Worm (Caenorhabditis elegans) whole organism, young adult: ENCODE results near the gene C46F11.4.

Experiments used
- B0035.1 ChIP-seq: sonication (generic microtip); optimal IDR thresholded peaks from 2 replicates; lab custom pipeline; 2016; ENCODE audit warnings: missing genetic modification characterization, mild to moderate bottlenecking, missing compliant biosample characterization, missing genotype, missing genetic modification reagents
- B0261.1 ChIP-seq: sonication (generic microtip); optimal IDR thresholded peaks from 2 replicates; lab custom pipeline; 2016; ENCODE audit warnings: mild to moderate bottlenecking, missing genetic modification characterization, moderate library complexity, missing compliant biosample characterization
- F23B12.7 ChIP-seq: sonication (generic microtip); optimal IDR thresholded peaks from 2 replicates; lab custom pipeline; 2017; ENCODE audit warnings: missing genetic modification characterization, mild to moderate bottlenecking, missing compliant biosample characterization, antibody characterized with exemption, moderate library complexity; ENCODE audit not compliant: insufficient read depth
- F33H1.4 ChIP-seq: fragments of 200-800 bp; sonication (Bioruptor generic); IDR thresholded peaks from 2 replicates; pipeline ENCODE4 v1.3.6; 2022; ENCODE audit warnings: missing genetic modification reagents, missing genetic modification characterization, missing compliant biosample characterization
- F49E8.2 ChIP-seq: sonication (generic microtip); optimal IDR thresholded peaks from 3 replicates; lab custom pipeline; 2017; ENCODE audit warnings: missing genetic modification characterization, mild to moderate bottlenecking, missing compliant biosample characterization, antibody characterized with exemption, moderate library complexity; ENCODE audit not compliant: insufficient read depth
- F55B11.4 ChIP-seq: sonication (generic microtip); optimal IDR thresholded peaks from 2 replicates; lab custom pipeline; 2016; ENCODE audit warnings: missing compliant biosample characterization, missing genetic modification characterization, borderline replicate concordance; ENCODE audit not compliant: insufficient read depth
- K11D2.4 ChIP-seq: fragments of 200-800 bp; sonication (Bioruptor generic); IDR thresholded peaks from 2 replicates; pipeline ENCODE4 v1.3.6; 2022; ENCODE audit warnings: missing genetic modification reagents, missing genetic modification characterization, missing compliant biosample characterization
- K12H6.12 ChIP-seq: fragments of 200-800 bp; sonication (Bioruptor generic); optimal IDR thresholded peaks from 2 replicates; lab custom pipeline; 2018; ENCODE audit warnings: mild to moderate bottlenecking, missing genetic modification characterization, missing compliant biosample characterization
- Y53F4B.3 ChIP-seq: fragments of 200-800 bp; sonication (Bioruptor generic); IDR thresholded peaks from 2 replicates; pipeline ENCODE4 v1.3.6; 2022; ENCODE audit warnings: missing genetic modification reagents, missing genetic modification characterization, missing compliant biosample characterization
- akir-1 ChIP-seq: fragments of 200-800 bp; sonication (Bioruptor generic); optimal IDR thresholded peaks from 2 replicates; lab custom pipeline; 2018; ENCODE audit warnings: mild to moderate bottlenecking, missing genetic modification characterization, moderate library complexity, missing compliant biosample characterization
- attf-3 ChIP-seq: fragments of 200-800 bp; sonication (Bioruptor generic); conservative IDR thresholded peaks from 2 replicates; pipeline ENCODE4 v1.3.6; 2022; ENCODE audit warnings: missing genetic modification reagents, missing genetic modification characterization, missing compliant biosample characterization
- attf-5 ChIP-seq: fragments of 200-800 bp; sonication (Bioruptor generic); optimal IDR thresholded peaks from 2 replicates; lab custom pipeline; 2018; ENCODE audit warnings: mild to moderate bottlenecking, missing genetic modification characterization, missing compliant biosample characterization
- bed-1 ChIP-seq: fragments of 200-800 bp; sonication (Bioruptor generic); IDR thresholded peaks from 2 replicates; pipeline ENCODE4 v1.3.6; 2022; ENCODE audit warnings: missing genetic modification reagents, missing genetic modification characterization, missing compliant biosample characterization
- cebp-1 ChIP-seq, 2 experiments: fragments of 200-800 bp in 1 of 2; sonication (Bioruptor generic) in 1 of 2; sonication (generic microtip) in 1 of 2; IDR thresholded peaks in 1 of 2; optimal IDR thresholded peaks in 1 of 2; 2 replicates each; pipeline versions ENCODE4 v1.3.6 to Lab custom; 2017 to 2022; ENCODE audit warnings: missing compliant biosample characterization in 2 of 2, missing genetic modification characterization in 2 of 2, mild to moderate bottlenecking in 1 of 2, missing genetic modification reagents in 1 of 2, moderate library complexity in 1 of 2
- ceh-40 ChIP-seq: fragments of 200-800 bp; sonication (Bioruptor generic); IDR thresholded peaks from 2 replicates; pipeline ENCODE4 v1.3.6; 2022; ENCODE audit warnings: missing genetic modification characterization, missing compliant biosample characterization
- chd-7 ChIP-seq: sonication (generic microtip); optimal IDR thresholded peaks from 2 replicates; lab custom pipeline; 2016; ENCODE audit warnings: mild to moderate bottlenecking, missing genetic modification characterization, moderate library complexity, missing compliant biosample characterization
- efl-1 ChIP-seq: fragments of 150-350 bp; optimal IDR thresholded peaks from 2 replicates; lab custom pipeline; 2014; ENCODE audit warnings: missing biosample characterization, missing genetic modification reagents, missing genetic modification characterization
- egl-18 ChIP-seq: fragments of 200-800 bp; sonication (Bioruptor generic); IDR thresholded peaks from 2 replicates; pipeline ENCODE4 v1.3.6; 2022; ENCODE audit warnings: missing genetic modification reagents, missing genetic modification characterization, missing compliant biosample characterization
- ekl-4 ChIP-seq: fragments of 200-800 bp; sonication (Bioruptor generic); IDR thresholded peaks from 2 replicates; pipeline ENCODE4 v1.3.6; 2022; ENCODE audit warnings: missing genetic modification reagents, missing genetic modification characterization, missing compliant biosample characterization
- ets-4 ChIP-seq: fragments of 200-800 bp; sonication (Bioruptor generic); optimal IDR thresholded peaks from 2 replicates; lab custom pipeline; 2018; ENCODE audit warnings: mild to moderate bottlenecking, missing genetic modification characterization, missing compliant biosample characterization
- fkh-3 ChIP-seq: sonication (generic microtip); optimal IDR thresholded peaks from 2 replicates; lab custom pipeline; 2016; ENCODE audit warnings: mild to moderate bottlenecking, missing genetic modification characterization, missing compliant biosample characterization
- gei-17 ChIP-seq: fragments of 200-800 bp; sonication (Bioruptor generic); optimal IDR thresholded peaks from 2 replicates; lab custom pipeline; 2018; ENCODE audit warnings: mild to moderate bottlenecking, missing genetic modification characterization, missing compliant biosample characterization
- hlh-26 ChIP-seq: fragments of 200-800 bp; sonication (Bioruptor generic); conservative IDR thresholded peaks from 2 replicates; pipeline ENCODE4 v1.3.6; 2022; ENCODE audit warnings: missing genetic modification reagents, missing genetic modification characterization, missing compliant biosample characterization
- hmg-1.2 ChIP-seq: fragments of 200-800 bp; sonication (Bioruptor generic); IDR thresholded peaks from 2 replicates; pipeline ENCODE4 v1.3.6; 2022; ENCODE audit warnings: missing genetic modification reagents, missing genetic modification characterization, missing compliant biosample characterization
- hsf-1 ChIP-seq: fragments of 200-800 bp; sonication (Bioruptor generic); IDR thresholded peaks from 2 replicates; pipeline ENCODE4 v1.3.6; 2022; ENCODE audit warnings: missing genetic modification reagents, missing genetic modification characterization, missing compliant biosample characterization
- lag-1 ChIP-seq: fragments of 200-800 bp; sonication (Bioruptor generic); IDR thresholded peaks from 2 replicates; pipeline ENCODE4 v1.3.6; 2022; ENCODE audit warnings: missing genetic modification reagents, missing genetic modification characterization, missing compliant biosample characterization
- lin-26 ChIP-seq: fragments of 200-800 bp; sonication (Bioruptor generic); IDR thresholded peaks from 2 replicates; pipeline ENCODE4 v1.3.6; 2022; ENCODE audit warnings: missing genetic modification reagents, missing genetic modification characterization, missing compliant biosample characterization
- lsl-1 ChIP-seq: fragments of 200-800 bp; sonication (Bioruptor generic); optimal IDR thresholded peaks from 2 replicates; lab custom pipeline; 2018; ENCODE audit warnings: mild to moderate bottlenecking, missing genetic modification characterization, moderate library complexity, missing compliant biosample characterization
- madf-10 ChIP-seq: sonication (generic microtip); optimal IDR thresholded peaks from 2 replicates; lab custom pipeline; 2016; ENCODE audit warnings: mild to moderate bottlenecking, missing genetic modification characterization, missing compliant biosample characterization
- mcd-1 ChIP-seq: fragments of 200-800 bp; sonication (Bioruptor generic); IDR thresholded peaks from 2 replicates; pipeline ENCODE4 v1.3.6; 2022; ENCODE audit warnings: missing genetic modification reagents, missing genetic modification characterization, missing compliant biosample characterization
- mel-28 ChIP-seq: sonication (generic microtip); optimal IDR thresholded peaks from 2 replicates; lab custom pipeline; 2016; ENCODE audit warnings: borderline replicate concordance, mild to moderate bottlenecking, missing genetic modification characterization, missing compliant biosample characterization
- mxl-1 ChIP-seq: sonication (generic microtip); optimal IDR thresholded peaks from 2 replicates; lab custom pipeline; 2016; ENCODE audit warnings: missing genetic modification characterization, missing compliant biosample characterization
- nfya-1 ChIP-seq: sonication (generic microtip); optimal IDR thresholded peaks from 2 replicates; lab custom pipeline; 2017; ENCODE audit warnings: antibody characterized with exemption, missing compliant biosample characterization, missing genetic modification characterization, borderline replicate concordance; ENCODE audit not compliant: insufficient read depth
- nfya-2 ChIP-seq: fragments of 200-800 bp; sonication (Bioruptor generic); IDR thresholded peaks from 2 replicates; pipeline ENCODE4 v1.3.6; 2022; ENCODE audit warnings: missing genetic modification reagents, missing genetic modification characterization, missing compliant biosample characterization
- nfyb-1 ChIP-seq: fragments of 200-800 bp; sonication (Bioruptor generic); IDR thresholded peaks from 2 replicates; pipeline ENCODE4 v1.3.6; 2022; ENCODE audit warnings: missing genetic modification reagents, missing genetic modification characterization, missing compliant biosample characterization
- nhr-27 ChIP-seq: fragments of 200-800 bp; sonication (Bioruptor generic); optimal IDR thresholded peaks from 2 replicates; lab custom pipeline; 2018; ENCODE audit warnings: mild to moderate bottlenecking, missing genetic modification characterization, moderate library complexity, missing compliant biosample characterization
- nhr-80 ChIP-seq: sonication (generic microtip); optimal IDR thresholded peaks from 2 replicates; lab custom pipeline; 2016; ENCODE audit warnings: missing genetic modification characterization, missing compliant biosample characterization
- nhr-90 ChIP-seq: sonication (generic microtip); optimal IDR thresholded peaks from 2 replicates; lab custom pipeline; 2016; ENCODE audit warnings: missing genotype, mild to moderate bottlenecking, missing genetic modification characterization, missing compliant biosample characterization
- pha-4 ChIP-seq: fragments of 150-350 bp; sonication (generic microtip); optimal IDR thresholded peaks from 2 replicates; lab custom pipeline; 2014; ENCODE audit warnings: missing biosample characterization, missing genetic modification reagents, missing genetic modification characterization
- rcor-1 ChIP-seq: fragments of 200-800 bp; sonication (Bioruptor generic); IDR thresholded peaks from 2 replicates; pipeline ENCODE4 v1.3.6; 2022; ENCODE audit warnings: missing genetic modification reagents, missing genetic modification characterization, missing compliant biosample characterization
- rec-8 ChIP-seq, 2 experiments: sonication (generic microtip); optimal IDR thresholded peaks; 2 replicates each; lab custom pipeline; 2016; ENCODE audit warnings: mild to moderate bottlenecking in 2 of 2, missing genetic modification characterization in 2 of 2, missing genetic modification reagents in 2 of 2, missing genotype in 2 of 2, missing biosample characterization in 1 of 2, missing compliant biosample characterization in 1 of 2, moderate library complexity in 1 of 2
- sdz-38 ChIP-seq: sonication (generic microtip); optimal IDR thresholded peaks from 2 replicates; lab custom pipeline; 2016; ENCODE audit warnings: missing genotype, missing genetic modification characterization, missing compliant biosample characterization
- snpc-4 ChIP-seq, 5 experiments: fragments of 150-350 bp in 1 of 5; sonication (generic microtip) in 4 of 5; optimal IDR thresholded peaks; 2 replicates each; lab custom pipeline; 2014 to 2018; ENCODE audit warnings: missing genetic modification characterization in 5 of 5, missing biosample characterization in 3 of 5, antibody characterized with exemption in 2 of 5, mild to moderate bottlenecking in 2 of 5, missing compliant biosample characterization in 2 of 5, missing genotype in 2 of 5, moderate library complexity in 2 of 5, missing genetic modification reagents in 1 of 5
- tbp1 ChIP-seq: fragments of 200-800 bp; sonication (Bioruptor generic); optimal IDR thresholded peaks from 2 replicates; lab custom pipeline; 2018; ENCODE audit warnings: mild to moderate bottlenecking, missing genetic modification characterization, missing compliant biosample characterization
- tbx-9 ChIP-seq: sonication (generic microtip); optimal IDR thresholded peaks from 2 replicates; lab custom pipeline; 2016; ENCODE audit warnings: borderline replicate concordance, missing genetic modification characterization, inconsistent platforms, missing compliant biosample characterization
- xnd-1 ChIP-seq: sonication (generic microtip); optimal IDR thresholded peaks from 2 replicates; lab custom pipeline; 2016; ENCODE audit warnings: missing genotype, missing genetic modification reagents, missing genetic modification characterization, missing compliant biosample characterization
- ztf-3 ChIP-seq: fragments of 200-800 bp; sonication (Bioruptor generic); optimal IDR thresholded peaks from 2 replicates; lab custom pipeline; 2018; ENCODE audit warnings: mild to moderate bottlenecking, missing genetic modification characterization, missing compliant biosample characterization

C46F11.4 gene

ce11 chrIII:3630337-3630736 is 33.8 kb downstream of the C46F11.4 start, which contains the start of gene mrps-31 (continued):
- TF ChIP-seq xnd-1, result no peak
- 0 out of 2 replicates have a peak, but pooled peaks have one; percentile 21 for TF ChIP-seq mcd-1
- no peak for TF ChIP-seq F33H1.4 (GFP tag; lab: Robert Waterston, UW)
- no peak for TF ChIP-seq chd-7 (tag; lab: Kevin White, UChicago)
- TF ChIP-seq egl-18 (GFP tag; lab: Robert Waterston, UW), result no peak
- no peak for TF ChIP-seq B0261.1
- TF ChIP-seq mel-28 (tag; lab: Kevin White, UChicago), result no peak
- TF ChIP-seq rec-8 (tag; optimal IDR thresholded peaks at IDR 0.05; lab: Kevin White, UChicago), result no peak
- TF ChIP-seq nfya-1 (tag; lab: Kevin White, UChicago), result no peak
- TF ChIP-seq pha-4, result no peak
- TF ChIP-seq ekl-4, result no peak
- TF ChIP-seq F23B12.7, result peak; percentile 32
- peak; percentile 16 for TF ChIP-seq attf-5
- TF ChIP-seq snpc-4 (GFP tag; optimal IDR thresholded peaks at IDR 0.05; lab: Kevin White, UChicago), result no peak
- peak in 1 of 4 experiments; percentile 7 for TF ChIP-seq snpc-4 (tag; optimal IDR thresholded peaks at IDR 0.05; lab: Kevin White, UChicago)
- no peak for TF ChIP-seq F49E8.2 (tag; lab: Kevin White, UChicago)
- no peak for TF ChIP-seq tbx-9 (tag; lab: Kevin White, UChicago)
- TF ChIP-seq sdz-38 (tag; lab: Kevin White, UChicago), result no peak
- TF ChIP-seq efl-1 (GFP tag; lab: Kevin White, UChicago), result peak; percentile 38
- TF ChIP-seq cebp-1 (GFP tag; IDR thresholded peaks at IDR 0.05; lab: Robert Waterston, UW), result no peak
- TF ChIP-seq cebp-1 (tag; optimal IDR thresholded peaks at IDR 0.05; lab: Kevin White, UChicago), result peak; percentile 49
- TF ChIP-seq nhr-80 (tag; lab: Kevin White, UChicago), result peak; percentile 81
- no peak for TF ChIP-seq B0035.1 (tag; lab: Kevin White, UChicago)
- TF ChIP-seq rcor-1 (GFP tag; lab: Robert Waterston, UW), result no peak
- TF ChIP-seq ztf-3 (GFP tag; lab: Kevin White, UChicago), result no peak
- TF ChIP-seq gei-17, result no peak
- TF ChIP-seq nfya-2 (GFP tag; lab: Robert Waterston, UW), result no peak
- TF ChIP-seq hsf-1 (GFP tag; lab: Robert Waterston, UW), result no peak
- peak; percentile 14 for TF ChIP-seq tbp1 (GFP tag; lab: Kevin White, UChicago)
- no peak for TF ChIP-seq nhr-27 (tag; lab: Kevin White, UChicago)
- TF ChIP-seq lin-26 (GFP tag; lab: Robert Waterston, UW), result no peak
- TF ChIP-seq lsl-1 (GFP tag; lab: Kevin White, UChicago), result no peak
- no peak for TF ChIP-seq fkh-3 (tag; lab: Kevin White, UChicago)
- no peak for TF ChIP-seq F55B11.4 (tag; lab: Kevin White, UChicago)
- TF ChIP-seq hlh-26 (GFP tag; lab: Robert Waterston, UW), result no peak
- no peak for TF ChIP-seq nfyb-1 (GFP tag; lab: Robert Waterston, UW)
- TF ChIP-seq bed-1 (GFP tag; lab: Robert Waterston, UW), result no peak
- TF ChIP-seq madf-10 (tag; lab: Kevin White, UChicago), result peak; percentile 17
- TF ChIP-seq akir-1, result no peak
- no peak for TF ChIP-seq mxl-1 (tag; lab: Kevin White, UChicago)
- no peak for TF ChIP-seq K12H6.12 (tag; lab: Kevin White, UChicago)
- TF ChIP-seq K11D2.4 (GFP tag; lab: Robert Waterston, UW), result no peak
- TF ChIP-seq nhr-90 (tag; lab: Kevin White, UChicago), result peak; percentile 2
- TF ChIP-seq lag-1 (GFP tag; lab: Robert Waterston, UW), result no peak
- no peak for TF ChIP-seq ets-4 (GFP tag; lab: Kevin White, UChicago)
- no peak for TF ChIP-seq Y53F4B.3 (GFP tag; lab: Robert Waterston, UW)
- TF ChIP-seq attf-3, result peak; percentile 97
- TF ChIP-seq ceh-40 (GFP tag; lab: Robert Waterston, UW), result no peak
- TF ChIP-seq hmg-1.2 (GFP tag; lab: Robert Waterston, UW), result no peak; the same call in 1 of the 2 replicates
